Fruit fly (Drosophila melanogaster) whole organism, prepupa: ENCODE results near the gene RpL35A.

Source experiments
- CG10631 ChIP-seq: fragments of 200-800 bp; sonication (Bioruptor generic); optimal IDR thresholded peaks from 2 replicates; lab custom pipeline; 2016; ENCODE audit warnings: missing biosample characterization, missing genetic modification characterization
- CG11294 ChIP-seq: fragments of 200-800 bp; sonication (Bioruptor generic); IDR thresholded peaks from 2 replicates; pipeline ENCODE4 v1.3.6; 2022; ENCODE audit warnings: missing biosample characterization, missing genetic modification characterization
- CG11902 ChIP-seq: fragments of 200-800 bp; sonication (Bioruptor generic); optimal IDR thresholded peaks from 3 replicates; lab custom pipeline; 2016; ENCODE audit warnings: missing biosample characterization, missing genetic modification characterization
- CG15336 ChIP-seq: fragments of 200-800 bp; sonication (Bioruptor generic); IDR thresholded peaks from 2 replicates; pipeline ENCODE4 v1.3.6; 2022; ENCODE audit warnings: missing biosample characterization, missing genetic modification characterization
- CG1621 ChIP-seq: fragments of 200-800 bp; sonication (Bioruptor generic); optimal IDR thresholded peaks from 3 replicates; lab custom pipeline; 2018; ENCODE audit warnings: missing biosample characterization, mild to moderate bottlenecking, missing genetic modification characterization
- CG3032 ChIP-seq: fragments of 200-800 bp; optimal IDR thresholded peaks from 2 replicates; lab custom pipeline; 2019; ENCODE audit warnings: missing biosample characterization, mild to moderate bottlenecking, missing genetic modification characterization, moderate library complexity
- CG31627 ChIP-seq: fragments of 200-800 bp; sonication (Bioruptor generic); optimal IDR thresholded peaks from 3 replicates; lab custom pipeline; 2016; ENCODE audit warnings: missing biosample characterization, missing genetic modification characterization
- CG34406 ChIP-seq: fragments of 200-800 bp; sonication (Bioruptor generic); optimal IDR thresholded peaks from 3 replicates; lab custom pipeline; 2016; ENCODE audit warnings: missing biosample characterization, missing genetic modification characterization
- CG6163 ChIP-seq: fragments of 200-800 bp; sonication (Bioruptor generic); IDR thresholded peaks from 3 replicates; pipeline ENCODE4 v1.3.6; 2022; ENCODE audit warnings: missing biosample characterization, missing genetic modification characterization
- CG6792 ChIP-seq: fragments of 200-800 bp; sonication (Bioruptor generic); optimal IDR thresholded peaks from 3 replicates; lab custom pipeline; 2016; ENCODE audit warnings: missing biosample characterization, missing genetic modification characterization
- CG6854 ChIP-seq: fragments of 200-800 bp; sonication (Bioruptor generic); optimal IDR thresholded peaks from 2 replicates; lab custom pipeline; 2017; ENCODE audit warnings: missing biosample characterization, mild to moderate bottlenecking, missing genetic modification characterization
- CG7368 ChIP-seq: fragments of 200-800 bp; sonication (Bioruptor generic); optimal IDR thresholded peaks from 3 replicates; lab custom pipeline; 2016; ENCODE audit warnings: missing biosample characterization, missing genetic modification characterization
- CG8119 ChIP-seq: fragments of 200-800 bp; sonication (Bioruptor generic); IDR thresholded peaks from 3 replicates; pipeline ENCODE4 v1.3.6; 2022; ENCODE audit warnings: missing biosample characterization, missing genetic modification characterization
- CG8319 ChIP-seq: fragments of 200-800 bp; sonication (Bioruptor generic); optimal IDR thresholded peaks from 3 replicates; lab custom pipeline; 2016; ENCODE audit warnings: missing biosample characterization, missing genetic modification characterization
- CG8632 ChIP-seq: fragments of 200-800 bp; sonication (Bioruptor generic); optimal IDR thresholded peaks from 3 replicates; lab custom pipeline; 2016; ENCODE audit warnings: missing biosample characterization, missing genetic modification characterization
- Eip75B ChIP-seq: fragments of 200-800 bp; sonication (Bioruptor generic); optimal IDR thresholded peaks from 3 replicates; lab custom pipeline; 2016; ENCODE audit warnings: missing biosample characterization, missing genetic modification characterization
- Ets21C ChIP-seq: fragments of 200-800 bp; sonication (Bioruptor generic); optimal IDR thresholded peaks from 3 replicates; lab custom pipeline; 2016; ENCODE audit warnings: missing biosample characterization, missing genetic modification characterization
- Ets96B ChIP-seq: fragments of 200-800 bp; optimal IDR thresholded peaks from 2 replicates; lab custom pipeline; 2019; ENCODE audit warnings: missing biosample characterization, mild to moderate bottlenecking, missing genetic modification characterization, moderate library complexity
- Gug ChIP-seq: fragments of 200-800 bp; sonication (Bioruptor generic); IDR thresholded peaks from 2 replicates; pipeline ENCODE4 v1.3.6; 2022; ENCODE audit warnings: missing biosample characterization, missing genetic modification characterization
- Hr38 ChIP-seq: sonication (Bioruptor generic); optimal IDR thresholded peaks from 2 replicates; lab custom pipeline; 2016; ENCODE audit warnings: missing biosample characterization, missing genetic modification characterization
- Hr39 ChIP-seq: fragments of 200-800 bp; sonication (Bioruptor generic); optimal IDR thresholded peaks from 2 replicates; lab custom pipeline; 2016; ENCODE audit warnings: missing biosample characterization, missing genetic modification characterization
- Lpt ChIP-seq: fragments of 200-800 bp; sonication (Bioruptor generic); optimal IDR thresholded peaks from 3 replicates; lab custom pipeline; 2016; ENCODE audit warnings: missing biosample characterization, missing genetic modification characterization
- Smox ChIP-seq: fragments of 200-800 bp; sonication (Bioruptor generic); optimal IDR thresholded peaks from 3 replicates; lab custom pipeline; 2016; ENCODE audit warnings: missing biosample characterization, missing genetic modification characterization
- Sox15 ChIP-seq: fragments of 200-800 bp; sonication (Bioruptor generic); optimal IDR thresholded peaks from 3 replicates; lab custom pipeline; 2016; ENCODE audit warnings: missing biosample characterization, missing genetic modification characterization
- acj6 ChIP-seq: fragments of 200-800 bp; sonication (Bioruptor generic); optimal IDR thresholded peaks from 3 replicates; lab custom pipeline; 2016; ENCODE audit warnings: missing biosample characterization, missing genetic modification characterization
- cyc ChIP-seq: fragments of 200-800 bp; sonication (Bioruptor generic); optimal IDR thresholded peaks from 3 replicates; lab custom pipeline; 2016; ENCODE audit warnings: missing biosample characterization, missing genetic modification characterization
- dac ChIP-seq: fragments of 200-800 bp; sonication (Bioruptor generic); optimal IDR thresholded peaks from 2 replicates; lab custom pipeline; 2017; ENCODE audit warnings: missing biosample characterization, mild to moderate bottlenecking, missing genetic modification characterization
- eg ChIP-seq: fragments of 200-800 bp; sonication (Bioruptor generic); IDR thresholded peaks from 3 replicates; pipeline ENCODE4 v1.3.6; 2022; ENCODE audit warnings: missing biosample characterization, missing genetic modification characterization
- esn ChIP-seq: fragments of 200-800 bp; sonication (Bioruptor generic); optimal IDR thresholded peaks from 2 replicates; lab custom pipeline; 2016; ENCODE audit warnings: missing biosample characterization, mild to moderate bottlenecking, missing genetic modification characterization, moderate library complexity
- fkh ChIP-seq: fragments of 200-800 bp; sonication (Bioruptor generic); optimal IDR thresholded peaks from 3 replicates; lab custom pipeline; 2017; ENCODE audit warnings: missing biosample characterization, mild to moderate bottlenecking, missing genetic modification characterization, moderate library complexity
- lz ChIP-seq: fragments of 200-800 bp; sonication (Bioruptor generic); optimal IDR thresholded peaks from 3 replicates; lab custom pipeline; 2016; ENCODE audit warnings: missing biosample characterization, missing genetic modification characterization
- net ChIP-seq: fragments of 200-800 bp; sonication (Bioruptor generic); optimal IDR thresholded peaks from 3 replicates; lab custom pipeline; 2016; ENCODE audit warnings: missing biosample characterization, missing genetic modification characterization
- salr ChIP-seq, 2 experiments: fragments of 200-800 bp; sonication (Bioruptor generic); optimal IDR thresholded peaks; 3 replicates each; lab custom pipeline; 2016 to 2018; ENCODE audit warnings: missing biosample characterization in 2 of 2, missing genetic modification characterization in 2 of 2, mild to moderate bottlenecking in 1 of 2
- svp ChIP-seq: fragments of 200-800 bp; sonication (Bioruptor generic); peaks from one replicate; lab custom pipeline; 2016; ENCODE audit warnings: missing biosample characterization, missing genetic modification characterization
- topi ChIP-seq: fragments of 200-800 bp; sonication (Bioruptor generic); optimal IDR thresholded peaks from 3 replicates; lab custom pipeline; 2016; ENCODE audit warnings: missing biosample characterization, missing genetic modification characterization
- vri ChIP-seq: fragments of 200-800 bp; sonication (Bioruptor generic); optimal IDR thresholded peaks from 3 replicates; lab custom pipeline; 2016; ENCODE audit warnings: missing biosample characterization, mild to moderate bottlenecking, missing genetic modification characterization

RpL35A gene

dm6 chr3R:5497600-5497999 lies 30.7 kb upstream of the RpL35A start:
- TF ChIP-seq vri (GFP tag; lab: Kevin White, UChicago): peak; percentile 46
- TF ChIP-seq svp (GFP tag; lab: Kevin White, UChicago): peak; percentile 99
- no peak for TF ChIP-seq esn (GFP tag; lab: Kevin White, UChicago)
- TF ChIP-seq eg (GFP tag; lab: Robert Waterston, UW): no peak
- no peak for TF ChIP-seq CG1621
- peak; percentile 1 for TF ChIP-seq fkh

- TF ChIP-seq CG11294: peak; percentile 12; the same call in 1 of the 2 replicates
- TF ChIP-seq Eip75B (GFP tag; lab: Kevin White, UChicago): no peak
- peak; percentile 66 for TF ChIP-seq eg (GFP tag; lab: Robert Waterston, UW)
- peak; percentile 47 for TF ChIP-seq CG8632 (GFP tag; lab: Kevin White, UChicago)
- TF ChIP-seq Ets21C (GFP tag; lab: Kevin White, UChicago): no peak
- TF ChIP-seq CG15336: peak; percentile 47
- peak; percentile 38 for TF ChIP-seq Smox
- peak; percentile 58 for TF ChIP-seq acj6 (GFP tag; lab: Kevin White, UChicago)
- peak; percentile 28 for TF ChIP-seq CG11902 (GFP tag; lab: Kevin White, UChicago)
- TF ChIP-seq CG10631 (GFP tag; lab: Kevin White, UChicago): peak; percentile 73
- TF ChIP-seq CG6792 (GFP tag; lab: Kevin White, UChicago): peak; percentile 39
- TF ChIP-seq salr (GFP tag; optimal IDR thresholded peaks at IDR 0.05; lab: Kevin White, UChicago): no peak
- peak; percentile 39 for TF ChIP-seq Sox15 (GFP tag; lab: Kevin White, UChicago)
- peak; percentile 62 for TF ChIP-seq CG31627 (GFP tag; lab: Kevin White, UChicago)
- peak; percentile 55 for TF ChIP-seq Hr39 (GFP tag; lab: Kevin White, UChicago)
- TF ChIP-seq CG6163 (GFP tag; lab: Robert Waterston, UW): peak; percentile 52; the same call in 1 of the 3 replicates
- peak; percentile 70 for TF ChIP-seq esn (GFP tag; lab: Kevin White, UChicago)
- TF ChIP-seq net: peak; percentile 46
- peak; percentile 69 for TF ChIP-seq CG3032 (tag; lab: Kevin White, UChicago)
- TF ChIP-seq CG34406 (GFP tag; lab: Kevin White, UChicago): peak; percentile 60
- peak; percentile 14 for TF ChIP-seq CG6854 (GFP tag; lab: Kevin White, UChicago)
- TF ChIP-seq Lpt (GFP tag; lab: Kevin White, UChicago): peak; percentile 18
- peak; percentile 72 for TF ChIP-seq CG8119 (GFP tag; lab: Robert Waterston, UW)
- no peak for TF ChIP-seq dac (GFP tag; lab: Kevin White, UChicago)
- peak; percentile 55 for TF ChIP-seq Gug (GFP tag; lab: Robert Waterston, UW)
- TF ChIP-seq topi (GFP tag; lab: Kevin White, UChicago): peak; percentile 57
- TF ChIP-seq lz (GFP tag; lab: Kevin White, UChicago): peak; percentile 53
- no peak for TF ChIP-seq Hr38 (GFP tag; lab: Kevin White, UChicago)
- peak; percentile 58 for TF ChIP-seq cyc
- TF ChIP-seq Ets96B (tag; lab: Kevin White, UChicago): no peak
- TF ChIP-seq CG7368 (GFP tag; lab: Kevin White, UChicago): no peak
Observed at dm6 chr3R:5485295-5485718, 18.4 kb upstream of the RpL35A start, which contains the start of gene CG31550. Gene CG31550 (plus strand): TSS chr3R:5485543.

- TF ChIP-seq CG8319 (GFP tag; lab: Kevin White, UChicago) (no peak), esn (GFP tag; lab: Kevin White, UChicago) (peak; percentile 29), CG6854 (GFP tag; lab: Kevin White, UChicago) (peak; percentile 36), topi (GFP tag; lab: Kevin White, UChicago) (no peak), CG3032 (tag; lab: Kevin White, UChicago) (peak; percentile 30), Ets96B (tag; lab: Kevin White, UChicago) (peak; percentile 18), eg (GFP tag; lab: Robert Waterston, UW) (peak; percentile 22; the same call in 1 of the 3 replicates), CG6163 (GFP tag; lab: Robert Waterston, UW) (peak; percentile 7; the same call in 1 of the 3 replicates)
Observed at dm6 chr3R:5483488-5484109, 16.7 kb upstream of the RpL35A start, which contains the start of gene ksr. Gene ksr (minus strand): TSS chr3R:5483906.
